Worm (Caenorhabditis elegans) whole organism, L3 larva: ENCODE results near the gene C33F10.4.

Experiments
- aly-2 ChIP-seq: fragments of 150-350 bp; optimal IDR thresholded peaks from 2 replicates; lab custom pipeline; 2014; ENCODE audit warnings: missing biosample characterization, missing genetic modification characterization
- ama-1 ChIP-seq: fragments of 150-350 bp; optimal IDR thresholded peaks from 2 replicates; lab custom pipeline; 2018
- ceh-16 ChIP-seq: sonication (generic microtip); optimal IDR thresholded peaks from 2 replicates; lab custom pipeline; 2017; ENCODE audit warnings: missing biosample characterization, missing genetic modification characterization
- ceh-82 ChIP-seq: fragments of 150-350 bp; optimal IDR thresholded peaks from 2 replicates; lab custom pipeline; 2014; ENCODE audit warnings: missing biosample characterization, missing genetic modification characterization
- ceh-9 ChIP-seq: sonication (generic microtip); optimal IDR thresholded peaks from 2 replicates; lab custom pipeline; 2018; ENCODE audit warnings: missing biosample characterization, missing genetic modification characterization
- daf-12 ChIP-seq: fragments of 150-350 bp; optimal IDR thresholded peaks from 2 replicates; lab custom pipeline; 2014; ENCODE audit warnings: missing biosample characterization, missing genetic modification reagents, missing genetic modification characterization
- egl-27 ChIP-seq: sonication (generic microtip); optimal IDR thresholded peaks from 4 replicates; lab custom pipeline; 2017; ENCODE audit warnings: missing biosample characterization, missing genetic modification reagents, missing genetic modification characterization
- egl-5 ChIP-seq: fragments of 150-350 bp; optimal IDR thresholded peaks from 2 replicates; lab custom pipeline; 2017; ENCODE audit warnings: missing biosample characterization, missing genetic modification reagents, missing genetic modification characterization, inconsistent platforms
- elt-1 ChIP-seq: fragments of 150-350 bp; optimal IDR thresholded peaks from 2 replicates; lab custom pipeline; 2014; ENCODE audit warnings: missing biosample characterization, missing genetic modification characterization
- elt-2 ChIP-seq: sonication (generic microtip); optimal IDR thresholded peaks from 2 replicates; lab custom pipeline; 2016; ENCODE audit warnings: missing genetic modification reagents, mild to moderate bottlenecking, missing genetic modification characterization, missing compliant biosample characterization
- eor-1 ChIP-seq, 2 experiments: fragments of 150-350 bp; optimal IDR thresholded peaks; 2 replicates each; lab custom pipeline; 2014 to 2018; ENCODE audit warnings: missing biosample characterization in 2 of 2, missing genetic modification characterization in 2 of 2
- fkh-10 ChIP-seq: sonication (generic microtip); optimal IDR thresholded peaks from 2 replicates; lab custom pipeline; 2017; ENCODE audit warnings: missing biosample characterization, missing genetic modification reagents, missing genetic modification characterization
- fkh-2 ChIP-seq: fragments of 150-350 bp; optimal IDR thresholded peaks from 2 replicates; lab custom pipeline; 2014; ENCODE audit warnings: missing biosample characterization, missing genetic modification reagents, missing genetic modification characterization
- fos-1 ChIP-seq: fragments of 150-350 bp; optimal IDR thresholded peaks from 2 replicates; lab custom pipeline; 2014; ENCODE audit warnings: missing biosample characterization, missing genetic modification characterization
- hmg-11 ChIP-seq: sonication (generic microtip); optimal IDR thresholded peaks from 2 replicates; lab custom pipeline; 2016; ENCODE audit warnings: missing genetic modification characterization, missing compliant biosample characterization
- jun-1 ChIP-seq: fragments of 150-350 bp; optimal IDR thresholded peaks from 2 replicates; lab custom pipeline; 2014; ENCODE audit warnings: missing biosample characterization, missing genetic modification reagents, missing genetic modification characterization
- lin-15B ChIP-seq: fragments of 150-350 bp; optimal IDR thresholded peaks from 2 replicates; lab custom pipeline; 2014; ENCODE audit warnings: missing biosample characterization, missing genetic modification characterization
- lin-39 ChIP-seq: fragments of 150-350 bp; optimal IDR thresholded peaks from 2 replicates; lab custom pipeline; 2018; ENCODE audit warnings: missing biosample characterization, missing genetic modification reagents, missing genetic modification characterization
- lsy-12 ChIP-seq: sonication (generic microtip); optimal IDR thresholded peaks from 2 replicates; lab custom pipeline; 2016; ENCODE audit warnings: mild to moderate bottlenecking, missing genetic modification characterization, missing compliant biosample characterization
- mml-1 ChIP-seq: fragments of 150-350 bp; sonication (generic microtip); optimal IDR thresholded peaks from 3 replicates; lab custom pipeline; 2014; ENCODE audit warnings: missing biosample characterization, missing genetic modification characterization
- nfya-1 ChIP-seq: sonication (generic microtip); optimal IDR thresholded peaks from 2 replicates; lab custom pipeline; 2017; ENCODE audit warnings: missing genetic modification characterization, mild to moderate bottlenecking, missing compliant biosample characterization, antibody characterized with exemption, moderate library complexity; ENCODE audit not compliant: insufficient read depth
- nhr-11 ChIP-seq: fragments of 150-350 bp; optimal IDR thresholded peaks from 2 replicates; lab custom pipeline; 2014; ENCODE audit warnings: missing biosample characterization, missing genetic modification characterization
- nhr-23 ChIP-seq: fragments of 150-350 bp; optimal IDR thresholded peaks from 2 replicates; lab custom pipeline; 2014; ENCODE audit warnings: missing biosample characterization, missing genetic modification reagents, missing genetic modification characterization
- nhr-237 ChIP-seq: fragments of 150-350 bp; optimal IDR thresholded peaks from 2 replicates; lab custom pipeline; 2014; ENCODE audit warnings: missing biosample characterization, missing genetic modification characterization
- nhr-25 ChIP-seq: sonication (generic microtip); optimal IDR thresholded peaks from 2 replicates; lab custom pipeline; 2017; ENCODE audit warnings: missing biosample characterization, missing genetic modification characterization
- nhr-28 ChIP-seq: fragments of 150-350 bp; optimal IDR thresholded peaks from 2 replicates; lab custom pipeline; 2014; ENCODE audit warnings: missing biosample characterization, missing genetic modification characterization
- nhr-43 ChIP-seq: sonication (generic microtip); optimal IDR thresholded peaks from 2 replicates; lab custom pipeline; 2016; ENCODE audit warnings: mild to moderate bottlenecking, missing genetic modification characterization, missing compliant biosample characterization; ENCODE audit not compliant: poor library complexity, severe bottlenecking
- nhr-67 ChIP-seq: fragments of 150-350 bp; optimal IDR thresholded peaks from 2 replicates; lab custom pipeline; 2014; ENCODE audit warnings: missing biosample characterization, missing genetic modification characterization
- nhr-76 ChIP-seq: fragments of 150-350 bp; sonication (generic microtip); optimal IDR thresholded peaks from 5 replicates; lab custom pipeline; 2014; ENCODE audit warnings: missing biosample characterization, missing genetic modification characterization
- nhr-77 ChIP-seq: fragments of 150-350 bp; optimal IDR thresholded peaks from 2 replicates; lab custom pipeline; 2014; ENCODE audit warnings: missing biosample characterization, missing genetic modification characterization
- pha-4 ChIP-seq: fragments of 150-350 bp; optimal IDR thresholded peaks from 2 replicates; lab custom pipeline; 2014; ENCODE audit warnings: missing biosample characterization, missing genetic modification reagents, missing genetic modification characterization
- pqm-1 ChIP-seq: fragments of 150-350 bp; optimal IDR thresholded peaks from 2 replicates; lab custom pipeline; 2017; ENCODE audit warnings: missing biosample characterization, missing genetic modification characterization, inconsistent platforms
- sea-2 ChIP-seq: fragments of 150-350 bp; sonication (generic microtip); optimal IDR thresholded peaks from 4 replicates; lab custom pipeline; 2014; ENCODE audit warnings: missing biosample characterization, missing genetic modification reagents, missing genetic modification characterization
- skn-1 ChIP-seq: fragments of 150-350 bp; optimal IDR thresholded peaks from 2 replicates; lab custom pipeline; 2014; ENCODE audit warnings: missing biosample characterization, missing genetic modification characterization
- snpc-4 ChIP-seq: fragments of 150-350 bp; optimal IDR thresholded peaks from 2 replicates; lab custom pipeline; 2014; ENCODE audit warnings: missing biosample characterization, missing genetic modification characterization
- unc-39 ChIP-seq: sonication (generic microtip); optimal IDR thresholded peaks from 4 replicates; lab custom pipeline; 2017; ENCODE audit warnings: missing biosample characterization, missing genetic modification characterization
- unc-62 ChIP-seq: fragments of 150-350 bp; sonication (generic microtip); optimal IDR thresholded peaks from 4 replicates; lab custom pipeline; 2014; ENCODE audit warnings: missing biosample characterization, missing genetic modification reagents, missing genetic modification characterization
- zag-1 ChIP-seq: fragments of 150-350 bp; optimal IDR thresholded peaks from 2 replicates; lab custom pipeline; 2014; ENCODE audit warnings: missing biosample characterization, missing genetic modification characterization
- ztf-11 ChIP-seq: fragments of 150-350 bp; optimal IDR thresholded peaks from 2 replicates; lab custom pipeline; 2014; ENCODE audit warnings: missing biosample characterization, missing genetic modification characterization
- ztf-4 ChIP-seq: fragments of 150-350 bp; optimal IDR thresholded peaks from 2 replicates; lab custom pipeline; 2014; ENCODE audit warnings: missing biosample characterization, missing genetic modification characterization

The C33F10.4 gene

ce11 chrII:4791272-4791671 is 4.3 kb upstream of the C33F10.4 start, which contains the start of gene F26G1.1:
F26G1.1 (plus strand) TSS chrII:4791618.
- TF ChIP-seq elt-1 (tag; lab: Kevin White, UChicago) (no peak), egl-27 (no peak), ceh-9 (tag; lab: Kevin White, UChicago) (no peak), nhr-25 (no peak), elt-2 (tag; lab: Kevin White, UChicago) (peak; percentile 45), fkh-10 (no peak), unc-62 (no peak), daf-12 (tag; lab: Kevin White, UChicago) (no peak), nfya-1 (tag; lab: Kevin White, UChicago) (peak; percentile 61), ceh-16 (tag; lab: Kevin White, UChicago) (no peak), hmg-11 (peak; percentile 17), unc-39 (tag; lab: Kevin White, UChicago) (no peak), nhr-77 (tag; lab: Kevin White, UChicago) (no peak), skn-1 (no peak), pqm-1 (tag; lab: Kevin White, UChicago) (no peak), zag-1 (tag; lab: Kevin White, UChicago) (no peak), eor-1 (tag; optimal IDR thresholded peaks at IDR 0.05; lab: Kevin White, UChicago) (no peak), nhr-76 (no peak), lsy-12 (peak; percentile 59), nhr-23 (tag; lab: Kevin White, UChicago) (peak; percentile 45), lin-15B (tag; lab: Kevin White, UChicago) (peak; percentile 36), ama-1 (lab: Kevin White, UChicago) (no peak), lin-39 (tag; lab: Kevin White, UChicago) (no peak), pha-4 (tag; lab: Kevin White, UChicago) (peak; percentile 51), jun-1 (tag; lab: Kevin White, UChicago) (no peak), nhr-43 (peak; percentile 87), nhr-11 (no peak), aly-2 (tag; lab: Kevin White, UChicago) (no peak), sea-2 (GFP tag; lab: Kevin White, UChicago) (no peak), snpc-4 (tag; lab: Kevin White, UChicago) (no peak), nhr-237 (no peak), ztf-11 (no peak), fos-1 (no peak)

- TF ChIP-seq unc-39 (tag; lab: Kevin White, UChicago) (no peak), nhr-77 (tag; lab: Kevin White, UChicago) (no peak), ama-1 (lab: Kevin White, UChicago) (no peak), lin-39 (tag; lab: Kevin White, UChicago) (no peak), nhr-237 (no peak), lin-15B (tag; lab: Kevin White, UChicago) (no peak), nhr-23 (tag; lab: Kevin White, UChicago) (no peak), aly-2 (tag; lab: Kevin White, UChicago) (no peak), mml-1 (tag; lab: Kevin White, UChicago) (no peak)
Measured at ce11 chrII:4793320-4793719, 2.2 kb upstream of the C33F10.4 start.

ce11 chrII:4797071-4797470 is 1.5 kb downstream of the C33F10.4 start, which contains the start of gene C33F10.14:
C33F10.14 (plus strand) TSS chrII:4797371.
- TF ChIP-seq nhr-67 (tag; lab: Kevin White, UChicago) (no peak), ceh-82 (tag; lab: Kevin White, UChicago) (no peak), fkh-2 (tag; lab: Kevin White, UChicago) (no peak), nhr-11 (no peak), ztf-4 (tag; lab: Kevin White, UChicago) (no peak), nhr-28 (no peak), eor-1 (tag; optimal IDR thresholded peaks at IDR 0.05; lab: Kevin White, UChicago) (no peak), unc-39 (tag; lab: Kevin White, UChicago) (no peak), ceh-9 (tag; lab: Kevin White, UChicago) (no peak), ceh-16 (tag; lab: Kevin White, UChicago) (no peak)

- TF ChIP-seq daf-12 (tag; lab: Kevin White, UChicago): no peak
- TF ChIP-seq egl-5 (tag; lab: Kevin White, UChicago): no peak
- TF ChIP-seq unc-62: no peak
- no peak for TF ChIP-seq nhr-237
- TF ChIP-seq nhr-43: no peak
- no peak for TF ChIP-seq ztf-11
- TF ChIP-seq ama-1 (lab: Kevin White, UChicago): no peak
- no peak for TF ChIP-seq nfya-1 (tag; lab: Kevin White, UChicago)
- TF ChIP-seq snpc-4 (tag; lab: Kevin White, UChicago): no peak
- TF ChIP-seq pha-4 (tag; lab: Kevin White, UChicago): no peak
- no peak for TF ChIP-seq skn-1
- no peak for TF ChIP-seq aly-2 (tag; lab: Kevin White, UChicago)
- no peak for TF ChIP-seq hmg-11
- no peak for TF ChIP-seq fkh-10
- no peak for TF ChIP-seq egl-27
- TF ChIP-seq elt-1 (tag; lab: Kevin White, UChicago): no peak
- TF ChIP-seq lin-15B (tag; lab: Kevin White, UChicago): no peak
- no peak for TF ChIP-seq lsy-12
Measured at ce11 chrII:4800524-4800923, 5.0 kb downstream of the C33F10.4 start.
